Worm (Caenorhabditis elegans) whole organism, mixed stage, embryonic: ENCODE data around the gene B0416.10.

Source experiments
- bed-3 ChIP-seq: fragments of 200-800 bp; sonication (Bioruptor generic); optimal IDR thresholded peaks from 3 replicates; lab custom pipeline; 2018; ENCODE audit warnings: mild to moderate bottlenecking, missing genetic modification characterization, moderate library complexity, missing compliant biosample characterization
- blmp-1 ChIP-seq: fragments of 150-350 bp; optimal IDR thresholded peaks from 2 replicates; lab custom pipeline; 2014; ENCODE audit warnings: missing biosample characterization, missing genetic modification characterization
- ceh-39 ChIP-seq: fragments of 150-350 bp; optimal IDR thresholded peaks from 2 replicates; lab custom pipeline; 2014; ENCODE audit warnings: missing biosample characterization, missing genetic modification characterization
- ceh-43 ChIP-seq: fragments of 200-800 bp; sonication (Bioruptor generic); optimal IDR thresholded peaks from 2 replicates; lab custom pipeline; 2018; ENCODE audit warnings: mild to moderate bottlenecking, missing genetic modification characterization, moderate library complexity, missing compliant biosample characterization
- ces-1 ChIP-seq: fragments of 150-350 bp; optimal IDR thresholded peaks from 2 replicates; lab custom pipeline; 2014; ENCODE audit warnings: missing biosample characterization, missing genetic modification reagents, missing genetic modification characterization
- cnd-1 ChIP-seq: fragments of 200-800 bp; sonication (Bioruptor generic); optimal IDR thresholded peaks from 2 replicates; lab custom pipeline; 2018; ENCODE audit warnings: mild to moderate bottlenecking, missing genetic modification characterization, missing compliant biosample characterization
- drap-1 ChIP-seq: fragments of 200-800 bp; sonication (Bioruptor generic); optimal IDR thresholded peaks from 3 replicates; lab custom pipeline; 2018; ENCODE audit warnings: mild to moderate bottlenecking, missing genetic modification characterization, missing compliant biosample characterization
- elt-1 ChIP-seq: sonication (generic microtip); optimal IDR thresholded peaks from 2 replicates; lab custom pipeline; 2017; ENCODE audit warnings: missing genetic modification characterization, mild to moderate bottlenecking, missing compliant biosample characterization, antibody characterized with exemption, moderate library complexity, borderline replicate concordance; ENCODE audit not compliant: insufficient read depth
- elt-3 ChIP-seq: fragments of 150-350 bp; optimal IDR thresholded peaks from 2 replicates; lab custom pipeline; 2014; ENCODE audit warnings: missing biosample characterization, missing genetic modification characterization
- ham-2 ChIP-seq: fragments of 200-800 bp; sonication (Bioruptor generic); optimal IDR thresholded peaks from 2 replicates; lab custom pipeline; 2018; ENCODE audit warnings: mild to moderate bottlenecking, missing genetic modification characterization, missing compliant biosample characterization
- hlh-1 ChIP-seq: fragments of 150-350 bp; optimal IDR thresholded peaks from 2 replicates; lab custom pipeline; 2014; ENCODE audit warnings: missing biosample characterization, missing genetic modification reagents, missing genetic modification characterization
- lin-13 ChIP-seq: fragments of 150-350 bp; optimal IDR thresholded peaks from 2 replicates; lab custom pipeline; 2014; ENCODE audit warnings: missing biosample characterization, missing genetic modification characterization
- lin-32 ChIP-seq: fragments of 200-800 bp; sonication (Bioruptor generic); optimal IDR thresholded peaks from 2 replicates; lab custom pipeline; 2018; ENCODE audit warnings: mild to moderate bottlenecking, missing genetic modification characterization, missing compliant biosample characterization
- mls-2 ChIP-seq: sonication (generic microtip); optimal IDR thresholded peaks from 2 replicates; lab custom pipeline; 2016; ENCODE audit warnings: mild to moderate bottlenecking, missing genetic modification characterization, moderate library complexity, missing compliant biosample characterization
- nhr-12 ChIP-seq: fragments of 150-350 bp; optimal IDR thresholded peaks from 2 replicates; lab custom pipeline; 2014; ENCODE audit warnings: missing biosample characterization, missing genetic modification characterization
- nhr-2 ChIP-seq: fragments of 150-350 bp; optimal IDR thresholded peaks from 2 replicates; lab custom pipeline; 2014; ENCODE audit warnings: missing biosample characterization, missing genetic modification characterization
- nhr-237 ChIP-seq: fragments of 150-350 bp; optimal IDR thresholded peaks from 2 replicates; lab custom pipeline; 2014; ENCODE audit warnings: missing biosample characterization, missing genetic modification characterization
- nhr-28 ChIP-seq: fragments of 150-350 bp; optimal IDR thresholded peaks from 2 replicates; lab custom pipeline; 2014; ENCODE audit warnings: missing biosample characterization, missing genetic modification characterization
- nhr-76 ChIP-seq: sonication (generic microtip); optimal IDR thresholded peaks from 2 replicates; lab custom pipeline; 2017; ENCODE audit warnings: missing biosample characterization, missing genetic modification characterization
- pha-4 ChIP-seq: fragments of 150-350 bp; optimal IDR thresholded peaks from 2 replicates; lab custom pipeline; 2018; ENCODE audit warnings: missing biosample characterization, missing genetic modification reagents, missing genetic modification characterization
- sem-2 ChIP-seq: fragments of 200-800 bp; sonication (Bioruptor generic); optimal IDR thresholded peaks from 2 replicates; lab custom pipeline; 2018; ENCODE audit warnings: mild to moderate bottlenecking, missing genetic modification characterization, missing compliant biosample characterization
- snpc-4 ChIP-seq: fragments of 150-350 bp; optimal IDR thresholded peaks from 2 replicates; lab custom pipeline; 2014; ENCODE audit warnings: missing biosample characterization, missing genetic modification characterization
- sptf-1 ChIP-seq: sonication (generic microtip); optimal IDR thresholded peaks from 2 replicates; lab custom pipeline; 2017; ENCODE audit warnings: mild to moderate bottlenecking, missing genetic modification characterization, moderate library complexity, missing compliant biosample characterization
- tbx-8 ChIP-seq: fragments of 200-800 bp; sonication (Bioruptor generic); optimal IDR thresholded peaks from 2 replicates; lab custom pipeline; 2018; ENCODE audit warnings: mild to moderate bottlenecking, missing genetic modification characterization, moderate library complexity, missing compliant biosample characterization
- unc-120 ChIP-seq: sonication (generic microtip); optimal IDR thresholded peaks from 2 replicates; lab custom pipeline; 2017; ENCODE audit warnings: missing genetic modification characterization, missing compliant biosample characterization; ENCODE audit not compliant: poor library complexity, severe bottlenecking
- unc-39 ChIP-seq: fragments of 150-350 bp; optimal IDR thresholded peaks from 2 replicates; lab custom pipeline; 2014; ENCODE audit warnings: missing biosample characterization, missing genetic modification characterization
- unc-62 ChIP-seq: fragments of 150-350 bp; optimal IDR thresholded peaks from 2 replicates; lab custom pipeline; 2014; ENCODE audit warnings: missing biosample characterization, missing genetic modification reagents, missing genetic modification characterization
- zip-8 ChIP-seq: fragments of 150-350 bp; optimal IDR thresholded peaks from 2 replicates; lab custom pipeline; 2014; ENCODE audit warnings: missing biosample characterization, missing genetic modification characterization
- ztf-11 ChIP-seq: fragments of 150-350 bp; optimal IDR thresholded peaks from 2 replicates; lab custom pipeline; 2014; ENCODE audit warnings: missing biosample characterization, missing genetic modification characterization

Gene B0416.10

ce11 chrX:9233805-9234204, 40.7 kb downstream of the B0416.10 start:
- TF ChIP-seq ceh-39 (tag; lab: Kevin White, UChicago) = no peak
- TF ChIP-seq elt-3 (tag; lab: Kevin White, UChicago) = no peak
- TF ChIP-seq mls-2 (tag; lab: Kevin White, UChicago) = no peak
- TF ChIP-seq zip-8 (tag; lab: Kevin White, UChicago) = no peak
- no peak for TF ChIP-seq hlh-1 (tag; lab: Kevin White, UChicago)
- no peak for TF ChIP-seq unc-62 (GFP tag; lab: Kevin White, UChicago)
- TF ChIP-seq pha-4 = no peak
- no peak for TF ChIP-seq tbx-8 (GFP tag; lab: Kevin White, UChicago)
- no peak for TF ChIP-seq sptf-1 (tag; lab: Kevin White, UChicago)
- no peak for TF ChIP-seq ztf-11 (tag; lab: Kevin White, UChicago)
- TF ChIP-seq lin-32 (GFP tag; lab: Kevin White, UChicago) = no peak
- TF ChIP-seq ceh-43 = no peak
- no peak for TF ChIP-seq nhr-2 (tag; lab: Kevin White, UChicago)
- TF ChIP-seq unc-120 = no peak
- TF ChIP-seq lin-13 (tag; lab: Kevin White, UChicago) = no peak
- TF ChIP-seq nhr-237 = no peak
- no peak for TF ChIP-seq blmp-1 (tag; lab: Kevin White, UChicago)
- TF ChIP-seq snpc-4 = no peak

- TF ChIP-seq blmp-1 (tag; lab: Kevin White, UChicago) (no peak), snpc-4 (no peak), nhr-237 (no peak), drap-1 (GFP tag; lab: Kevin White, UChicago) (no peak), hlh-1 (tag; lab: Kevin White, UChicago) (no peak), bed-3 (GFP tag; lab: Kevin White, UChicago) (no peak), nhr-28 (tag; lab: Kevin White, UChicago) (no peak), nhr-12 (no peak), mls-2 (tag; lab: Kevin White, UChicago) (no peak), lin-32 (GFP tag; lab: Kevin White, UChicago) (no peak), elt-1 (tag; lab: Kevin White, UChicago) (no peak), nhr-76 (tag; lab: Kevin White, UChicago) (no peak), ces-1 (GFP tag; lab: Kevin White, UChicago) (no peak), ceh-43 (no peak)
Observed at ce11 chrX:9232037-9232436, 42.4 kb downstream of the B0416.10 start, which contains the start of gene vav-1. TSS of gene vav-1 (minus strand) at chrX:9232137.

- TF ChIP-seq tbx-8 (GFP tag; lab: Kevin White, UChicago) (no peak), elt-3 (tag; lab: Kevin White, UChicago) (no peak), mls-2 (tag; lab: Kevin White, UChicago) (no peak), blmp-1 (tag; lab: Kevin White, UChicago) (no peak), hlh-1 (tag; lab: Kevin White, UChicago) (no peak), lin-32 (GFP tag; lab: Kevin White, UChicago) (no peak), unc-120 (no peak), nhr-28 (tag; lab: Kevin White, UChicago) (no peak), lin-13 (tag; lab: Kevin White, UChicago) (no peak), elt-1 (tag; lab: Kevin White, UChicago) (no peak), cnd-1 (tag; lab: Kevin White, UChicago) (no peak), sem-2 (GFP tag; lab: Kevin White, UChicago) (no peak)
Observed at ce11 chrX:9231556-9231955, 42.9 kb downstream of the B0416.10 start.

ce11 chrX:9230322-9230721, 44.2 kb downstream of the B0416.10 start:
- TF ChIP-seq lin-13 (tag; lab: Kevin White, UChicago) (no peak), ztf-11 (tag; lab: Kevin White, UChicago) (no peak), blmp-1 (tag; lab: Kevin White, UChicago) (no peak), nhr-2 (tag; lab: Kevin White, UChicago) (peak; percentile 64), nhr-28 (tag; lab: Kevin White, UChicago) (no peak), elt-3 (tag; lab: Kevin White, UChicago) (no peak), lin-32 (GFP tag; lab: Kevin White, UChicago) (no peak)

ce11 chrX:9228441-9228840, 46.0 kb downstream of the B0416.10 start:
- TF ChIP-seq ceh-39 (tag; lab: Kevin White, UChicago) (no peak), drap-1 (GFP tag; lab: Kevin White, UChicago) (no peak), elt-1 (tag; lab: Kevin White, UChicago) (peak; percentile 85), hlh-1 (tag; lab: Kevin White, UChicago) (peak; percentile 15), nhr-2 (tag; lab: Kevin White, UChicago) (no peak), tbx-8 (GFP tag; lab: Kevin White, UChicago) (no peak), cnd-1 (tag; lab: Kevin White, UChicago) (no peak), unc-39 (tag; lab: Kevin White, UChicago) (no peak), unc-120 (peak; percentile 24), ham-2 (GFP tag; lab: Kevin White, UChicago) (peak; percentile 74), blmp-1 (tag; lab: Kevin White, UChicago) (peak; percentile 12), mls-2 (tag; lab: Kevin White, UChicago) (no peak), bed-3 (GFP tag; lab: Kevin White, UChicago) (no peak), unc-62 (GFP tag; lab: Kevin White, UChicago) (peak; percentile 27), nhr-12 (no peak)
- TF ChIP-seq, all 35 proteins: peak for 6
